Worm (Caenorhabditis elegans) whole organism, L3 larva: Measurements from ENCODE around the gene R04F11.2.
A peak's percentile ranks its signal among the peaks of the same experiment; 100 is the strongest.

ENCODE experiments used
- ZK546.5 ChIP-seq: sonication (generic microtip); optimal IDR thresholded peaks from 2 replicates; lab custom pipeline; 2017; ENCODE audit warnings: missing biosample characterization, missing genetic modification characterization
- ama-1 ChIP-seq: fragments of 150-350 bp; optimal IDR thresholded peaks from 2 replicates; lab custom pipeline; 2018
- ceh-28 ChIP-seq: fragments of 150-350 bp; optimal IDR thresholded peaks from 2 replicates; lab custom pipeline; 2014; ENCODE audit warnings: missing biosample characterization, missing genetic modification reagents, missing genetic modification characterization
- ceh-82 ChIP-seq: fragments of 150-350 bp; optimal IDR thresholded peaks from 2 replicates; lab custom pipeline; 2014; ENCODE audit warnings: missing biosample characterization, missing genetic modification characterization
- ceh-9 ChIP-seq: sonication (generic microtip); optimal IDR thresholded peaks from 2 replicates; lab custom pipeline; 2018; ENCODE audit warnings: missing biosample characterization, missing genetic modification characterization
- daf-12 ChIP-seq: fragments of 150-350 bp; optimal IDR thresholded peaks from 2 replicates; lab custom pipeline; 2014; ENCODE audit warnings: missing biosample characterization, missing genetic modification reagents, missing genetic modification characterization
- elt-1 ChIP-seq: fragments of 150-350 bp; optimal IDR thresholded peaks from 2 replicates; lab custom pipeline; 2014; ENCODE audit warnings: missing biosample characterization, missing genetic modification characterization
- elt-2 ChIP-seq: sonication (generic microtip); optimal IDR thresholded peaks from 2 replicates; lab custom pipeline; 2016; ENCODE audit warnings: missing genetic modification reagents, mild to moderate bottlenecking, missing genetic modification characterization, missing compliant biosample characterization
- elt-3 ChIP-seq, 3 experiments: fragments of 150-350 bp in 1 of 3; sonication (generic microtip) in 2 of 3; optimal IDR thresholded peaks; 2 replicates in 2 of 3; 4 replicates in 1 of 3; lab custom pipeline; 2014 to 2017; ENCODE audit warnings: missing biosample characterization in 3 of 3, missing genetic modification characterization in 3 of 3
- eor-1 ChIP-seq, 2 experiments: fragments of 150-350 bp; optimal IDR thresholded peaks; 2 replicates each; lab custom pipeline; 2014 to 2018; ENCODE audit warnings: missing biosample characterization in 2 of 2, missing genetic modification characterization in 2 of 2
- fkh-10 ChIP-seq: sonication (generic microtip); optimal IDR thresholded peaks from 2 replicates; lab custom pipeline; 2017; ENCODE audit warnings: missing biosample characterization, missing genetic modification reagents, missing genetic modification characterization
- fkh-2 ChIP-seq: fragments of 150-350 bp; optimal IDR thresholded peaks from 2 replicates; lab custom pipeline; 2014; ENCODE audit warnings: missing biosample characterization, missing genetic modification reagents, missing genetic modification characterization
- fos-1 ChIP-seq: fragments of 150-350 bp; optimal IDR thresholded peaks from 2 replicates; lab custom pipeline; 2014; ENCODE audit warnings: missing biosample characterization, missing genetic modification characterization
- hmg-11 ChIP-seq: sonication (generic microtip); optimal IDR thresholded peaks from 2 replicates; lab custom pipeline; 2016; ENCODE audit warnings: missing genetic modification characterization, missing compliant biosample characterization
- mml-1 ChIP-seq: fragments of 150-350 bp; sonication (generic microtip); optimal IDR thresholded peaks from 3 replicates; lab custom pipeline; 2014; ENCODE audit warnings: missing biosample characterization, missing genetic modification characterization
- nfya-1 ChIP-seq: sonication (generic microtip); optimal IDR thresholded peaks from 2 replicates; lab custom pipeline; 2017; ENCODE audit warnings: missing genetic modification characterization, mild to moderate bottlenecking, missing compliant biosample characterization, antibody characterized with exemption, moderate library complexity; ENCODE audit not compliant: insufficient read depth
- nhr-11 ChIP-seq: fragments of 150-350 bp; optimal IDR thresholded peaks from 2 replicates; lab custom pipeline; 2014; ENCODE audit warnings: missing biosample characterization, missing genetic modification characterization
- nhr-12 ChIP-seq: fragments of 150-350 bp; optimal IDR thresholded peaks from 2 replicates; lab custom pipeline; 2014; ENCODE audit warnings: missing biosample characterization, missing genetic modification characterization
- nhr-23 ChIP-seq: fragments of 150-350 bp; optimal IDR thresholded peaks from 2 replicates; lab custom pipeline; 2014; ENCODE audit warnings: missing biosample characterization, missing genetic modification reagents, missing genetic modification characterization
- nhr-237 ChIP-seq: fragments of 150-350 bp; optimal IDR thresholded peaks from 2 replicates; lab custom pipeline; 2014; ENCODE audit warnings: missing biosample characterization, missing genetic modification characterization
- nhr-25 ChIP-seq: sonication (generic microtip); optimal IDR thresholded peaks from 2 replicates; lab custom pipeline; 2017; ENCODE audit warnings: missing biosample characterization, missing genetic modification characterization
- nhr-28 ChIP-seq: fragments of 150-350 bp; optimal IDR thresholded peaks from 2 replicates; lab custom pipeline; 2014; ENCODE audit warnings: missing biosample characterization, missing genetic modification characterization
- nhr-43 ChIP-seq: sonication (generic microtip); optimal IDR thresholded peaks from 2 replicates; lab custom pipeline; 2016; ENCODE audit warnings: mild to moderate bottlenecking, missing genetic modification characterization, missing compliant biosample characterization; ENCODE audit not compliant: poor library complexity, severe bottlenecking
- nhr-76 ChIP-seq: fragments of 150-350 bp; sonication (generic microtip); optimal IDR thresholded peaks from 5 replicates; lab custom pipeline; 2014; ENCODE audit warnings: missing biosample characterization, missing genetic modification characterization
- nhr-77 ChIP-seq: fragments of 150-350 bp; optimal IDR thresholded peaks from 2 replicates; lab custom pipeline; 2014; ENCODE audit warnings: missing biosample characterization, missing genetic modification characterization
- pha-4 ChIP-seq: fragments of 150-350 bp; optimal IDR thresholded peaks from 2 replicates; lab custom pipeline; 2014; ENCODE audit warnings: missing biosample characterization, missing genetic modification reagents, missing genetic modification characterization
- pqm-1 ChIP-seq: fragments of 150-350 bp; optimal IDR thresholded peaks from 2 replicates; lab custom pipeline; 2017; ENCODE audit warnings: missing biosample characterization, missing genetic modification characterization, inconsistent platforms
- sea-2 ChIP-seq: fragments of 150-350 bp; sonication (generic microtip); optimal IDR thresholded peaks from 4 replicates; lab custom pipeline; 2014; ENCODE audit warnings: missing biosample characterization, missing genetic modification reagents, missing genetic modification characterization
- snpc-4 ChIP-seq: fragments of 150-350 bp; optimal IDR thresholded peaks from 2 replicates; lab custom pipeline; 2014; ENCODE audit warnings: missing biosample characterization, missing genetic modification characterization
- tbx-2 ChIP-seq: sonication (generic microtip); optimal IDR thresholded peaks from 2 replicates; lab custom pipeline; 2016; ENCODE audit warnings: mild to moderate bottlenecking, missing genetic modification characterization, missing compliant biosample characterization
- unc-39 ChIP-seq: sonication (generic microtip); optimal IDR thresholded peaks from 4 replicates; lab custom pipeline; 2017; ENCODE audit warnings: missing biosample characterization, missing genetic modification characterization
- unc-62 ChIP-seq: fragments of 150-350 bp; sonication (generic microtip); optimal IDR thresholded peaks from 4 replicates; lab custom pipeline; 2014; ENCODE audit warnings: missing biosample characterization, missing genetic modification reagents, missing genetic modification characterization

Gene R04F11.2

ce11 chrV:12343419-12343969, 25.3 kb downstream of the R04F11.2 start, which contains the start of gene tomm-20 (continued):
- TF ChIP-seq nhr-76 (no peak), elt-2 (tag; lab: Kevin White, UChicago) (peak; percentile 69), nhr-11 (peak; percentile 53), mml-1 (tag; lab: Kevin White, UChicago) (no peak), nhr-43 (tag; lab: Kevin White, UChicago) (peak; percentile 95), snpc-4 (peak; percentile 86), fkh-10 (peak; percentile 66), nhr-12 (no peak), sea-2 (GFP tag; lab: Kevin White, UChicago) (no peak), nhr-77 (tag; lab: Kevin White, UChicago) (peak; percentile 70)

DNA sequence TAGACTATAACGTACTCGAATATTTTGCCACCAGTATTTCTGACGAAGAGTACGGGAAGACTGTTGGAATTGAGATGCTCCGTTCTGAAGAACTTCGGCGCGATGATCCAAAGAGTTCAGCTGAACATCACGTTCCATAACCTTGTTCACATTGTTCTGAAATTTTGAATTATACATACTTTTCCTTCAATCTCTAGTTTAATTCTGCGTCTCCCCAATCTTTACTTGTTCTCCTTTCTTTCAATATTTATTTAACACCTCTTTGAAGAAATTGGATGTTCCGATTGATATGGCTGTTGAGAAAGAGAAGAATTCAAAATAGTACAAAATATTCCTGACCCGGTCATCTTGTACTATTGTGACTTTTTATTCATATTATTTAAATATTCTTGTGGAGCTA, 26.7 kb downstream of the R04F11.2 start, which contains the start of gene F23H12.3:
Gene F23H12.3 (plus strand): TSS at position 301 of the 400 bp plus-strand sequence.
- TF ChIP-seq pha-4 (tag; lab: Kevin White, UChicago), result peak; percentile 32
- TF ChIP-seq nfya-1 (tag; lab: Kevin White, UChicago), result no peak
- TF ChIP-seq elt-1, result no peak
- no peak for TF ChIP-seq elt-3 (tag; optimal IDR thresholded peaks at IDR 0.05; lab: Kevin White, UChicago)

ce11 chrV:12345808-12346207, 27.6 kb downstream of the R04F11.2 start, which contains the start of gene snb-2:
Gene snb-2 (minus strand): TSS chrV:12345908.
- TF ChIP-seq unc-39 (tag; lab: Kevin White, UChicago) (no peak), hmg-11 (tag; lab: Kevin White, UChicago) (no peak), nhr-43 (tag; lab: Kevin White, UChicago) (no peak), elt-2 (tag; lab: Kevin White, UChicago) (no peak), eor-1 (tag; optimal IDR thresholded peaks at IDR 0.05; lab: Kevin White, UChicago) (no peak), ceh-82 (tag; lab: Kevin White, UChicago) (no peak), nhr-76 (no peak), nhr-237 (tag; lab: Kevin White, UChicago) (no peak), nfya-1 (tag; lab: Kevin White, UChicago) (no peak), tbx-2 (no peak), nhr-28 (no peak), sea-2 (GFP tag; lab: Kevin White, UChicago) (no peak), ceh-9 (tag; lab: Kevin White, UChicago) (no peak), unc-62 (GFP tag; lab: Kevin White, UChicago) (no peak), fos-1 (tag; lab: Kevin White, UChicago) (no peak), fkh-2 (no peak)

DNA sequence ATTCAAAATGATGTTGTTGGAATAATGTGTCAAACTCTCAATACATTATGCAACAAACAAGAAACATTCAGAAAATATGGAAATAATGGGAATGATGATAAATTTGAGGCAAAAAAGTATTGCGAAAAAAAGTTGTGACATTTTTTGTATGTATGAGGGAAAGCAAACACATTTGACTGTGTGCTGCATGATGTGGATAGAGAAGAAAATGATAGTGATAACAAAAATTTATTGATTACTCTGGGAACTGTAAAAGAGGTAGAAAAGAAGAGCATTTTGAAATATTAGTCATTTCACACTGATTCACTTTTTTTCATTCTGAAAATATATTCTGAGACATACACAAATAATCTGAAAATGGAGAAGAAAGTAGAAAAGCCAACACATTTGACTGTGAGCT, 29.7 kb downstream of the R04F11.2 start:
- no peak for TF ChIP-seq pqm-1
- TF ChIP-seq daf-12 (tag; lab: Kevin White, UChicago), result no peak
- TF ChIP-seq pha-4 (tag; lab: Kevin White, UChicago), result peak; percentile 13
- TF ChIP-seq elt-2 (tag; lab: Kevin White, UChicago), result peak; percentile 49
- no peak for TF ChIP-seq eor-1 (tag; optimal IDR thresholded peaks at IDR 0.05; lab: Kevin White, UChicago)
- peak; percentile 5 for TF ChIP-seq ceh-28 (tag; lab: Kevin White, UChicago)

- TF ChIP-seq ZK546.5 (tag; lab: Kevin White, UChicago) (no peak), daf-12 (tag; lab: Kevin White, UChicago) (no peak), ama-1 (lab: Kevin White, UChicago) (no peak), nhr-12 (no peak), elt-2 (tag; lab: Kevin White, UChicago) (no peak), nhr-23 (tag; lab: Kevin White, UChicago) (peak; percentile 19)
Observed at ce11 chrV:12349365-12349764, 31.2 kb downstream of the R04F11.2 start.

- TF ChIP-seq ceh-28 (tag; lab: Kevin White, UChicago), result no peak
- TF ChIP-seq nhr-25 (tag; lab: Kevin White, UChicago), result peak; percentile 27
- peak; percentile 78 for TF ChIP-seq elt-1
Observed at ce11 chrV:12351842-12352241, 33.7 kb downstream of the R04F11.2 start.
